Fruit fly (Drosophila melanogaster): ENCODE measurements around the gene ng1.

Gene ng1

dm6 chrX:3205887-3206794 is 36.1 kb upstream of the ng1 start (continued):
- TF ChIP-seq amos (GFP tag; IDR thresholded peaks at IDR 0.05; ENCODE audit: partially characterized antibody) (no peak), CG9727 (GFP tag; optimal IDR thresholded peaks at IDR 0.05) (peak; percentile 43), CG6254 (GFP tag; optimal IDR thresholded peaks at IDR 0.05) (peak; percentile 32), pzg (GFP tag; optimal IDR thresholded peaks at IDR 0.05) (no peak), CG17612 (GFP tag; IDR thresholded peaks at IDR 0.05) (no peak; the same call in 1 of the 2 replicates), ttk (GFP tag; IDR thresholded peaks at IDR 0.05) (peak; percentile 68), Poxn (GFP tag; IDR thresholded peaks at IDR 0.05) (no peak), abd-A (tag; optimal IDR thresholded peaks at IDR 0.05) (no peak), CG10147 (GFP tag; optimal IDR thresholded peaks at IDR 0.05) (peak; percentile 48), Mrtf (GFP tag; IDR thresholded peaks at IDR 0.05) (peak; percentile 63; the same call in 2 of the 3 replicates), otp (GFP tag; IDR thresholded peaks at IDR 0.05) (peak; percentile 79; the same call in 2 of the 3 replicates), hth (optimal IDR thresholded peaks at IDR 0.05) (no peak), eyg (GFP tag; optimal IDR thresholded peaks at IDR 0.05) (peak; percentile 10), oc (tag; optimal IDR thresholded peaks at IDR 0.05) (peak; percentile 17), gce (GFP tag; IDR thresholded peaks at IDR 0.05) (peak; percentile 65; the same call in 1 of the 3 replicates), CG4328 (GFP tag; optimal IDR thresholded peaks at IDR 0.05) (no peak), CG18262 (tag; optimal IDR thresholded peaks at IDR 0.05) (peak; percentile 11), Lpt (GFP tag; optimal IDR thresholded peaks at IDR 0.05) (no peak), sim (GFP tag; IDR thresholded peaks at IDR 0.05) (peak; percentile 45; the same call in 1 of the 2 replicates), z (GFP tag; IDR thresholded peaks at IDR 0.05) (peak; percentile 87), CG10543 (GFP tag; optimal IDR thresholded peaks at IDR 0.05) (peak; percentile 23), seq (GFP tag; IDR thresholded peaks at IDR 0.05) (peak; percentile 76), D (optimal IDR thresholded peaks at IDR 0.05) (no peak), D (GFP tag; optimal IDR thresholded peaks at IDR 0.05) (no peak), zen2 (GFP tag; IDR thresholded peaks at IDR 0.05; ENCODE audit: partially characterized antibody) (no peak), CG2678 (tag; optimal IDR thresholded peaks at IDR 0.05) (peak; percentile 77), Sox102F (GFP tag; optimal IDR thresholded peaks at IDR 0.05) (peak; percentile 59), slp2 (GFP tag; optimal IDR thresholded peaks at IDR 0.05) (peak; percentile 43), Gsc (GFP tag; IDR thresholded peaks at IDR 0.05) (no peak), Fer1 (GFP tag; optimal IDR thresholded peaks at IDR 0.05) (peak; percentile 90), h (optimal IDR thresholded peaks at IDR 0.05) (no peak), NK7.1 (GFP tag; optimal IDR thresholded peaks at IDR 0.05) (peak; percentile 54), sug (tag; optimal IDR thresholded peaks at IDR 0.05) (no peak), CG7963 (GFP tag; IDR thresholded peaks at IDR 0.05; ENCODE audit: partially characterized antibody) (no peak), CG2129 (GFP tag; IDR thresholded peaks at IDR 0.05; ENCODE audit: partially characterized antibody) (no peak), NfI (GFP tag; optimal IDR thresholded peaks at IDR 0.05) (peak; percentile 51), CkIIα-i1 (GFP tag; IDR thresholded peaks at IDR 0.05) (peak; percentile 28; the same call in 1 of the 2 replicates), CG2889 (GFP tag; IDR thresholded peaks at IDR 0.05) (peak; percentile 55; the same call in 1 of the 3 replicates), yki (optimal IDR thresholded peaks at IDR 0.05) (no peak), CG9437 (GFP tag; optimal IDR thresholded peaks at IDR 0.05) (peak; percentile 8), Max (GFP tag; optimal IDR thresholded peaks at IDR 0.05) (peak; percentile 45), Spps (tag; optimal IDR thresholded peaks at IDR 0.05) (no peak), tgo (GFP tag; IDR thresholded peaks at IDR 0.05) (peak; percentile 61), emc (GFP tag; optimal IDR thresholded peaks at IDR 0.05) (peak; percentile 47), CG7839 (tag; optimal IDR thresholded peaks at IDR 0.05) (peak; percentile 71), CG12942 (GFP tag; optimal IDR thresholded peaks at IDR 0.05) (peak; percentile 39), jumu (GFP tag; optimal IDR thresholded peaks at IDR 0.05) (peak; percentile 69), Rx (GFP tag; IDR thresholded peaks at IDR 0.05) (peak; percentile 62; the same call in 1 of the 2 replicates), tna (GFP tag; IDR thresholded peaks at IDR 0.05; ENCODE audit: partially characterized antibody) (no peak)

Data from whole organism, embryonic.